Worm (Caenorhabditis elegans) whole organism, early embryonic: ENCODE results near the gene nhr-153.

Source experiments
- F13C5.2 ChIP-seq: sonication (generic microtip); optimal IDR thresholded peaks from 2 replicates; lab custom pipeline; 2017; ENCODE audit warnings: mild to moderate bottlenecking, missing genetic modification characterization, inconsistent platforms, missing compliant biosample characterization
- aly-1 ChIP-seq: sonication (generic microtip); optimal IDR thresholded peaks from 2 replicates; lab custom pipeline; 2016; ENCODE audit warnings: missing genetic modification characterization, missing compliant biosample characterization
- ama-1 ChIP-seq: fragments of 150-350 bp; optimal IDR thresholded peaks from 2 replicates; lab custom pipeline; 2014
- ceh-36 ChIP-seq: sonication (generic microtip); optimal IDR thresholded peaks from 2 replicates; lab custom pipeline; 2016; ENCODE audit warnings: missing genetic modification characterization, inconsistent platforms, missing compliant biosample characterization
- ets-7 ChIP-seq: sonication (generic microtip); optimal IDR thresholded peaks from 2 replicates; lab custom pipeline; 2016; ENCODE audit warnings: missing genotype, missing genetic modification characterization, missing compliant biosample characterization
- flt-1 ChIP-seq: fragments of 200-800 bp; sonication (Bioruptor generic); IDR thresholded peaks from 2 replicates; pipeline ENCODE4 v1.3.6; 2022; ENCODE audit warnings: missing genetic modification characterization, missing compliant biosample characterization
- hmg-4 ChIP-seq: fragments of 200-800 bp; sonication (Bioruptor generic); optimal IDR thresholded peaks from 2 replicates; lab custom pipeline; 2018; ENCODE audit warnings: mild to moderate bottlenecking, missing genetic modification characterization, missing compliant biosample characterization
- hnd-1 ChIP-seq: sonication (generic microtip); optimal IDR thresholded peaks from 2 replicates; lab custom pipeline; 2016; ENCODE audit warnings: missing genetic modification characterization, missing compliant biosample characterization
- pes-1 ChIP-seq: fragments of 200-800 bp; sonication (Bioruptor generic); IDR thresholded peaks from 2 replicates; pipeline ENCODE4 v1.3.6; 2022; ENCODE audit warnings: missing genetic modification reagents, missing genetic modification characterization, missing compliant biosample characterization
- tbx-11 ChIP-seq: fragments of 200-800 bp; sonication (Bioruptor generic); IDR thresholded peaks from 2 replicates; pipeline ENCODE4 v1.3.6; 2022; ENCODE audit warnings: missing genetic modification characterization, missing compliant biosample characterization

DNA sequence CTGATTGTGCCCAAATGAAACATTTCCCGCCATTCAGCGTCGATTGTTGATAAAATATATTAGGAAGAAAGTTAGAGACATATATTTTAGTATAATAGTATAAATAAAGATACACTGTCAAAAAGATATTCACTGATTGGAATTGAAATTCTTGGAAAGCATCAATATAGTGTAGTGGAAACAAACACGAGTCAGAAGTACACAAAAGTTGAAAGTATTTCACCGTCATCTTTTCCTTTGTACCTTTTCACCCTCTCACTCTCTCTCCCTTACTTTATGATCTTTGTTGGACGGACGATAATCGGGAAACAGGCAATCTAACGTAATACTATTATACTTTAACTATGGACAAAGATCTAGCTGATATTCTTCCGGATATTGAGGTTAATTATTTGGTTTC, 10.0 kb upstream of the nhr-153 start, which contains the start of gene nhr-208:
- TF ChIP-seq aly-1 (tag; lab: Kevin White, UChicago) (no peak), hmg-4 (GFP tag; lab: Kevin White, UChicago) (no peak), ets-7 (tag; lab: Kevin White, UChicago) (no peak), hnd-1 (tag; lab: Kevin White, UChicago) (no peak), pes-1 (no peak), F13C5.2 (no peak), ama-1 (no peak), tbx-11 (GFP tag; lab: Robert Waterston, UW) (no peak), ceh-36 (tag; lab: Kevin White, UChicago) (no peak), flt-1 (GFP tag; lab: Robert Waterston, UW) (no peak)
